Fruit fly (Drosophila melanogaster) whole organism, embryonic: ENCODE data around the gene CG4896.

ENCODE experiments used
- C15 ChIP-seq: fragments of 200-800 bp; sonication (Bioruptor generic); IDR thresholded peaks from 3 replicates; pipeline ENCODE4 v1.3.6; 2022; ENCODE audit warnings: missing biosample characterization, missing genetic modification characterization
- CG10147 ChIP-seq: fragments of 200-800 bp; sonication (Bioruptor generic); optimal IDR thresholded peaks from 2 replicates; lab custom pipeline; 2019; ENCODE audit warnings: missing biosample characterization, mild to moderate bottlenecking, missing genetic modification characterization, moderate library complexity
- CG11696 ChIP-seq: fragments of 200-800 bp; sonication (Bioruptor generic); IDR thresholded peaks from 2 replicates; pipeline ENCODE4 v1.3.6; 2022; ENCODE audit warnings: missing biosample characterization, missing genetic modification characterization
- CG15269 ChIP-seq: fragments of 200-800 bp; sonication (Bioruptor generic); optimal IDR thresholded peaks from 2 replicates; lab custom pipeline; 2018; ENCODE audit warnings: missing biosample characterization, mild to moderate bottlenecking, missing genetic modification characterization, moderate library complexity
- CG17385 ChIP-seq: fragments of 200-800 bp; sonication (Bioruptor generic); optimal IDR thresholded peaks from 3 replicates; lab custom pipeline; 2018; ENCODE audit warnings: missing biosample characterization, mild to moderate bottlenecking, missing genetic modification characterization
- CG1792 ChIP-seq: fragments of 200-800 bp; sonication (Bioruptor generic); optimal IDR thresholded peaks from 2 replicates; lab custom pipeline; 2016; ENCODE audit warnings: missing biosample characterization, missing genetic modification characterization
- CG3163 ChIP-seq: fragments of 200-800 bp; sonication (Bioruptor generic); optimal IDR thresholded peaks from 3 replicates; lab custom pipeline; 2016; ENCODE audit warnings: missing biosample characterization, missing genetic modification characterization
- CG3726 ChIP-seq: fragments of 200-800 bp; sonication (Bioruptor generic); IDR thresholded peaks from 3 replicates; pipeline ENCODE4, ENCODE4 v1.3.6; 2022; ENCODE audit warnings: missing biosample characterization, missing genetic modification characterization
- CG4707 ChIP-seq: fragments of 200-800 bp; sonication (Bioruptor generic); optimal IDR thresholded peaks from 2 replicates; lab custom pipeline; 2018; ENCODE audit warnings: missing biosample characterization, mild to moderate bottlenecking, missing genetic modification characterization, moderate library complexity
- CG6175 ChIP-seq: fragments of 200-800 bp; sonication (Bioruptor generic); IDR thresholded peaks from 3 replicates; pipeline ENCODE4 v1.3.6; 2022; ENCODE audit warnings: missing biosample characterization, missing genetic modification characterization
- CG6813 ChIP-seq: fragments of 200-800 bp; sonication (Bioruptor generic); optimal IDR thresholded peaks from 2 replicates; lab custom pipeline; 2017; ENCODE audit warnings: missing biosample characterization, missing genetic modification characterization, mild to moderate bottlenecking, moderate library complexity, missing genetic modification reagents
- CG8944 ChIP-seq: fragments of 200-800 bp; sonication (Bioruptor generic); optimal IDR thresholded peaks from 3 replicates; lab custom pipeline; 2016; ENCODE audit warnings: missing biosample characterization, missing genetic modification characterization
- CG9817 ChIP-seq: fragments of 200-800 bp; sonication (Bioruptor generic); optimal IDR thresholded peaks from 2 replicates; lab custom pipeline; 2018; ENCODE audit warnings: missing biosample characterization, mild to moderate bottlenecking, missing genetic modification characterization, moderate library complexity
- CHES-1-like ChIP-seq: fragments of 200-800 bp; sonication (Bioruptor generic); optimal IDR thresholded peaks from 2 replicates; lab custom pipeline; 2016; ENCODE audit warnings: missing biosample characterization, missing genetic modification characterization
- Dbx ChIP-seq: fragments of 200-800 bp; sonication (Bioruptor generic); IDR thresholded peaks from 3 replicates; pipeline ENCODE4 v1.3.6; 2022; ENCODE audit warnings: missing biosample characterization, missing genetic modification characterization
- Elba2 ChIP-seq: fragments of 200-800 bp; sonication (Bioruptor generic); optimal IDR thresholded peaks from 3 replicates; lab custom pipeline; 2016; ENCODE audit warnings: missing biosample characterization, missing genetic modification characterization
- H2.0 ChIP-seq: fragments of 200-800 bp; sonication (Bioruptor generic); IDR thresholded peaks from 2 replicates; pipeline ENCODE4 v1.3.6; 2022; ENCODE audit warnings: missing biosample characterization, missing genetic modification characterization
- Max ChIP-seq: fragments of 200-800 bp; sonication (Bioruptor generic); optimal IDR thresholded peaks from 2 replicates; lab custom pipeline; 2016; ENCODE audit warnings: missing biosample characterization, mild to moderate bottlenecking, missing genetic modification characterization
- NC2α ChIP-seq: fragments of 200-800 bp; sonication (Bioruptor generic); optimal IDR thresholded peaks from 2 replicates; lab custom pipeline; 2016; ENCODE audit warnings: missing biosample characterization, missing genetic modification characterization
- abd-A ChIP-seq: fragments of 200-800 bp; sonication (Bioruptor generic); optimal IDR thresholded peaks from 3 replicates; lab custom pipeline; 2019; ENCODE audit warnings: missing biosample characterization, mild to moderate bottlenecking, missing genetic modification characterization, moderate library complexity
- ash1 ChIP-seq: fragments of 200-800 bp; sonication (Bioruptor generic); optimal IDR thresholded peaks from 2 replicates; lab custom pipeline; 2018; ENCODE audit warnings: missing biosample characterization, mild to moderate bottlenecking, missing genetic modification characterization
- cas ChIP-seq: fragments of 200-800 bp; sonication (Bioruptor generic); IDR thresholded peaks from 2 replicates; pipeline ENCODE4 v1.3.6; 2022; ENCODE audit warnings: missing biosample characterization, missing genetic modification characterization
- crol ChIP-seq: fragments of 200-800 bp; sonication (Bioruptor generic); IDR thresholded peaks from 2 replicates; pipeline ENCODE4 v1.3.6; 2022; ENCODE audit warnings: missing biosample characterization, missing genetic modification characterization
- en ChIP-seq: fragments of 200-800 bp; sonication (Bioruptor generic); optimal IDR thresholded peaks from 2 replicates; lab custom pipeline; 2016; ENCODE audit warnings: missing biosample characterization, missing genetic modification characterization
- fd3F ChIP-seq: fragments of 200-800 bp; sonication (Bioruptor generic); optimal IDR thresholded peaks from 2 replicates; lab custom pipeline; 2018; ENCODE audit warnings: missing biosample characterization, mild to moderate bottlenecking, missing genetic modification characterization, moderate library complexity
- grn ChIP-seq: fragments of 200-800 bp; sonication (Bioruptor generic); optimal IDR thresholded peaks from 3 replicates; lab custom pipeline; 2017; ENCODE audit warnings: missing biosample characterization, missing genetic modification characterization
- mam ChIP-seq: fragments of 200-800 bp; sonication (Bioruptor generic); optimal IDR thresholded peaks from 3 replicates; lab custom pipeline; 2016; ENCODE audit warnings: missing biosample characterization, missing genetic modification characterization
- nerfin-1 ChIP-seq: fragments of 200-800 bp; sonication (Bioruptor generic); optimal IDR thresholded peaks from 3 replicates; lab custom pipeline; 2019; ENCODE audit warnings: missing biosample characterization, mild to moderate bottlenecking, missing genetic modification characterization, moderate library complexity
- nom ChIP-seq: fragments of 200-800 bp; sonication (Bioruptor generic); optimal IDR thresholded peaks from 2 replicates; lab custom pipeline; 2017; ENCODE audit warnings: missing biosample characterization, missing genetic modification characterization, mild to moderate bottlenecking, moderate library complexity, missing genetic modification reagents
- phol ChIP-seq: fragments of 200-800 bp; sonication (Bioruptor generic); optimal IDR thresholded peaks from 3 replicates; lab custom pipeline; 2018; ENCODE audit warnings: missing biosample characterization, mild to moderate bottlenecking, missing genetic modification characterization, moderate library complexity
- repo ChIP-seq: fragments of 200-800 bp; sonication (Bioruptor generic); optimal IDR thresholded peaks from 2 replicates; lab custom pipeline; 2016; ENCODE audit warnings: missing biosample characterization, missing genetic modification characterization
- sd ChIP-seq: fragments of 200-800 bp; sonication (Bioruptor generic); optimal IDR thresholded peaks from 3 replicates; lab custom pipeline; 2018; ENCODE audit warnings: missing biosample characterization, mild to moderate bottlenecking, missing genetic modification characterization, moderate library complexity
- sima ChIP-seq: fragments of 200-800 bp; sonication (Bioruptor generic); optimal IDR thresholded peaks from 2 replicates; lab custom pipeline; 2016; ENCODE audit warnings: missing biosample characterization, missing genetic modification characterization
- sisA ChIP-seq: fragments of 200-800 bp; sonication (Bioruptor generic); IDR thresholded peaks from 2 replicates; pipeline ENCODE4 v1.3.6; 2022; ENCODE audit warnings: missing biosample characterization, missing genetic modification characterization
- ssp ChIP-seq: fragments of 200-800 bp; sonication (Bioruptor generic); IDR thresholded peaks from 2 replicates; pipeline ENCODE4 v1.3.6; 2022; ENCODE audit warnings: missing biosample characterization, missing genetic modification characterization
- toy ChIP-seq: fragments of 200-800 bp; sonication (Bioruptor generic); IDR thresholded peaks from 2 replicates; pipeline ENCODE4 v1.3.6; 2022; ENCODE audit warnings: missing biosample characterization, missing genetic modification characterization
- twi ChIP-seq: fragments of 200-800 bp; optimal IDR thresholded peaks from 2 replicates; lab custom pipeline; 2019; ENCODE audit warnings: missing biosample characterization, mild to moderate bottlenecking, missing genetic modification characterization, moderate library complexity
- vnd ChIP-seq: fragments of 200-800 bp; sonication (Bioruptor generic); IDR thresholded peaks from 3 replicates; pipeline ENCODE4 v1.3.6; 2022; ENCODE audit warnings: missing biosample characterization, missing genetic modification characterization; ENCODE audit not compliant: partially characterized antibody

The CG4896 gene

DNA sequence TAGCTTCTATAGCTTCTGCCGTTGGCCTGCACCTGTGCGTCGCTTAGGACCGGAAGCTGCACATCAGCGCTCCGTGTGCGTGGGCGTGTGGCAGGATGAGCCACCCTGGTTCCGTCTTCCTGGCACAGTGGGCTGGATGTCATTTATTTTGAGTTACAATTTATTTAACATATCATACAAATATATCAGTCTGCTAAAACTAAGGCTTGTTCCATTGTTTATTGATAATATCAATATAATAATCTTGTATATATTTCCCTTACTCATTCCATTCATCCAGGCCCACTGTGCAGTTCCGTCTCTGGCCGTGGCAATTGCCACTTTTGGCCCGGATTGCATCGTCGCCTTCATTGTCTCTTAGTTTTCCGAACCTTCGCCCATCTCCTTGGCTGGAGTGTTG is 37.0 kb downstream of the CG4896 start (continued):
- TF ChIP-seq ash1 (GFP tag; lab: Kevin White, UChicago) (no peak), NC2α (GFP tag; lab: Kevin White, UChicago) (no peak), sd (tag; lab: Kevin White, UChicago) (no peak), CG4707 (GFP tag; lab: Kevin White, UChicago) (no peak), mam (GFP tag; lab: Kevin White, UChicago) (no peak), CG15269 (tag; lab: Kevin White, UChicago) (peak; percentile 50), grn (GFP tag; lab: Kevin White, UChicago) (no peak), cas (GFP tag; lab: Robert Waterston, UW) (no peak), fd3F (GFP tag; lab: Kevin White, UChicago) (no peak), Max (no peak), toy (GFP tag; lab: Robert Waterston, UW) (no peak), CG3726 (no peak), en (no peak), CHES-1-like (GFP tag; lab: Kevin White, UChicago) (no peak), sisA (GFP tag; lab: Robert Waterston, UW) (peak; percentile 53), Dbx (GFP tag; lab: Robert Waterston, UW) (0 out of 3 replicates have a peak, but pooled peaks have one; percentile 39), CG3163 (GFP tag; lab: Kevin White, UChicago) (no peak), phol (tag; lab: Kevin White, UChicago) (peak; percentile 49), CG6175 (GFP tag; lab: Robert Waterston, UW) (no peak), CG17385 (GFP tag; lab: Kevin White, UChicago) (peak; percentile 39), vnd (GFP tag; lab: Robert Waterston, UW) (no peak), Elba2 (GFP tag; lab: Kevin White, UChicago) (no peak), ssp (peak; percentile 32; the same call in 1 of the 2 replicates), C15 (0 out of 3 replicates have a peak, but pooled peaks have one; percentile 28), CG11696 (GFP tag; lab: Robert Waterston, UW) (0 out of 2 replicates have a peak, but pooled peaks have one; percentile 14), nom (GFP tag; lab: Kevin White, UChicago) (no peak), CG1792 (GFP tag; lab: Kevin White, UChicago) (no peak), H2.0 (GFP tag; lab: Robert Waterston, UW) (0 out of 2 replicates have a peak, but pooled peaks have one; percentile 9), CG10147 (GFP tag; lab: Kevin White, UChicago) (no peak), CG6813 (GFP tag; lab: Kevin White, UChicago) (peak; percentile 17)
- TF ChIP-seq, all 482 proteins: peak for 159

DNA sequence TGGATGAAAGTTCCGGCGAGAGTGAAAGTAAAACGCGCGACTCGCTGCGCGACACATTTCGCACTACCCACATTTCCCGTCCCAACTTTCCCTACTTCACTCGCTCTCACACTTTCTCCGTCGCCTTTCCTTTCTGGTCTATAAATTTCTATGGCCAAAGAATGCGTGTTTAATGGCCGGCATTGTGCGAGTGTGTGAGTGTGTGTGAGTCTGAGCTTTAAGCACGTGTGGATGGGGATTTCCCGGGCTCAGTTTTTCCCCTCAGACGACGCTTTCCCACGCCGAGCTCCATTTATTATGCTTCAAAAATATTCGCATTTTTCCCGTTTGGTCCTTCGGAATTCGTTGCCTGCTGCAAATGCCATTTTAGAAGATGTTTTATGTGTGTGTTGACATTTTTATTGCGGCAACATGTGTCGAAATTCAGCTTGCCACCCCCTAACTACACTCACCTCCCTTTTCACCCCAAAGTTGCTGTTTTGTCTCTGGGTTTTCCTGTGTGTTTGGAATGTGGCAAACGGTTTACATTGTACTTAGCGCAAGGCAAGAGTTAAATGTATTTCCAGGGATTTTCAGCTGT is 39.6 kb downstream of the CG4896 start:
- TF ChIP-seq CG8944, result no peak
- peak; percentile 87 for TF ChIP-seq abd-A (tag; lab: Kevin White, UChicago)
- TF ChIP-seq sd (tag; lab: Kevin White, UChicago), result peak; percentile 60
- TF ChIP-seq nerfin-1 (tag; lab: Kevin White, UChicago), result peak; percentile 86
- TF ChIP-seq sima, result no peak
- TF ChIP-seq repo (GFP tag; lab: Kevin White, UChicago), result no peak
- TF ChIP-seq CG9817, result no peak
- 0 out of 2 replicates have a peak, but pooled peaks have one; percentile 22 for TF ChIP-seq crol (GFP tag; lab: Robert Waterston, UW)
- no peak for TF ChIP-seq twi (tag; lab: Kevin White, UChicago)
